Fruit fly (Drosophila melanogaster) S2 (cell line): ENCODE measurements around the gene Kdm3.

Experiments used
- CG8478 ChIP-seq: fragments of >200 bp; optimal IDR thresholded peaks from 2 replicates; lab custom pipeline; 2018
- CTCF ChIP-seq, 2 experiments: fragments of >200 bp; optimal IDR thresholded peaks; 2 replicates each; lab custom pipeline; 2018

Kdm3 gene

dm6 chr3R:9502416-9502763, 13.4 kb upstream of the Kdm3 start, which contains the start of gene RhoL:
Gene RhoL (minus strand): TSS chr3R:9502581.
- TF ChIP-seq CG8478 (lab: Kevin White, UChicago) (no peak), CTCF (optimal IDR thresholded peaks at IDR 0.05; lab: Kevin White, UChicago) (no peak)

DNA sequence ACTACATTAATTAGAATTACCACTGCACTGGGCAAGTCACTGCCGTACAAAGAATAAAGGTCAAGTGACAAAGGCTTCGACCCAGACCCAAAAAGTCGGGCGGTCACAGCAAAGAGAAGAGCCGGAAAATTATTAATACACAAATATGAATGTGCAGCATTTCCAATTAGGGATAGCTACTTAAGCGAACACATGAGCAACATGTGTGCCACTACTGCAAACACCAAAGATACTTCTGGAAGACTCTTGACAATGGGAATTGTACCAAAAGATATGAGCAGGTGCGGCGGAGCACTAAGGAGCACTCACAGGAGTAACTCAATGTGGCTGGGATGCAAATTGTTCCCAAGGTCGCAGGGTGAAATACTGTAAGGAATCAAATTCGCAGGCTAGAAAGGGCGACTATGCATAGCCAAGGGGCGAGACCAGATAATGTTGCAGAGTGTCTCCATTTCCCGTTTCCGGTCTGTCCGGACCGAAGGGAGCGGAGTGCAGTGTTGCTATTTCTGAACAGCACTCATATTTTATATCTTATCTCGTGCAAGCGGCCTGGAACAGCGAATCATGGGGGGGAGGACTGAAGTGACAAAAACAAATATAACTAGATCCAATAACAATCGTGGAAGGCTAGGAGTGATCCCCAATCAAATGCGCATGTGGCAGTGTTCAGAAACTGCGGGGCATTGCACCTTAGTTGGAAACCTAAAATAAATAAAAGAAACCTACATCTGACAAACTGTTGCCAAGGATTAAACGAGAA, 12.3 kb upstream of the Kdm3 start:
- TF ChIP-seq CG8478 (lab: Kevin White, UChicago) (no peak), CTCF (optimal IDR thresholded peaks at IDR 0.05; lab: Kevin White, UChicago) (no peak)

DNA sequence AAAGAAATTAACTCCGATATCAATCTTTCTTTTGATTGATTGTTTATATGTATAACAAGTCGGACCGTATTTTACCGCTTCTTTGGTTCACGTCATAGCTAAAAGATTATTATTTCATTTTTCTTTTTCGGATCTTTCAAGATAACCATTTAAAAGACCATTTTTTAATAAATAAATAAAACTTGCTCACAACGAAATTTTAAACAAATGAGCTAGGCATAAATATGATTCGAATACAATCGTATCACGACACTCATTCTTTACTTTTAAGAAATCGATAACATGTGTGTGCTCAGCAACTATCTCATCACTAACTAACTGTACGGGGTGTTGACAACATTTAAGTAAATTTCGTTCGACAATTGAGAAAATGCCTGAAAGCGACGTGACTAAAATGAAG, 11.5 kb upstream of the Kdm3 start, which contains the start of gene CG8149:
Gene CG8149 (plus strand): TSS at position 302 of the 400 bp plus-strand sequence.
- TF ChIP-seq CTCF (optimal IDR thresholded peaks at IDR 0.05; lab: Kevin White, UChicago) = no peak

dm6 chr3R:9510070-9510518, 5.7 kb upstream of the Kdm3 start, which contains the start of gene rump:
Gene rump (minus strand): TSS chr3R:9510324.
- no peak for TF ChIP-seq CTCF (optimal IDR thresholded peaks at IDR 0.05; lab: Kevin White, UChicago)
- no peak for TF ChIP-seq CG8478 (lab: Kevin White, UChicago)

- TF ChIP-seq CTCF (optimal IDR thresholded peaks at IDR 0.05; lab: Kevin White, UChicago) (no peak), CG8478 (lab: Kevin White, UChicago) (no peak)
These were observed 3.4 kb upstream of the Kdm3 start for dm6 chr3R:9512193-9513051.

dm6 chr3R:9513052-9513420, 2.8 kb upstream of the Kdm3 start, which contains the start of the genes Ras85D and Rlb1:
Gene Ras85D (minus strand): TSS chr3R:9513067.
Gene Rlb1 (plus strand): TSS chr3R:9513327.
- no peak for TF ChIP-seq CG8478 (lab: Kevin White, UChicago)

dm6 chr3R:9516400-9516852, 619 bp downstream of the Kdm3 start:
- TF ChIP-seq CTCF (optimal IDR thresholded peaks at IDR 0.05; lab: Kevin White, UChicago) (no peak), CG8478 (lab: Kevin White, UChicago) (no peak)

DNA sequence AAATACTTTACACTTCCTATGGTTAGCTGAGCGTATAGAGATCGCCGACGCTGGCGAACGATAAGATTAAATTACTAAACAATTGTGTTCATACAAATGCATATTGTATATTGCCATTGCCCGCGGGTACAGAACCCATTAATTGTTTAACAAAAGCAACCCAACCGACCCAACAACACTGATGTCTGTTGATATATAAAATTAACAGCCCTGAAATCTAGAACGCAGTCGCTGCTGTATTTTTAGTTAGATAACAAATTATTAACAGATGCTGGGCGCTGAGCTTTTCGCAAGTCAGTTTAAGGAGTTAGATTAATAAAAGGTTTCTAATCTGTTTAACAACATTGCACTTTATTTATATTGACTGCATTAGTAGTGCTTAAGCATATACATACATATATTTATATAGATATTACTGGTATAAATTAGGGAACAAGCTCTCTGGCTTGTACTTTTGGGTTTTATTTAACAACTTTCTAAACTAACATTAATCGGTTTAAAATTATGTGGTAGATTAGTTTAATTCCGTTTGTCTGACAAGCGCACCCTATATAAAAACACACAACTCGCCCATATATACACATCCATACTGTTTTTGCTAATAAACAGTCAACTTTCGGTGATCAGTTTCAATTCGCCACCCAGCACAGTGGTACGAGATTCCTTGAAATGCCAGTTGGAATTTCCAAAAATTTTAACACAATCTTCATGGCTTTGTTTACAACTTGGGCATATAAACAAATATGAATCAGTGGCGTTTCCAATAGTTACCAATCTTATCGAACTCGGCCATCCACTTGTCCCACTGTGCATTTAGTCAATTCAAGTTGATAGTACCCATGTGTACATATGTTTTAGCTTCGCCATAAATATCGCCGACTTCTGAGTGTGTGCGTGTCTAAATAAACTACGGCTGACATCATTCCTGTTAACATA, 12.4 kb downstream of the Kdm3 start:
- TF ChIP-seq CTCF (optimal IDR thresholded peaks at IDR 0.05; lab: Kevin White, UChicago) = no peak
- no peak for TF ChIP-seq CG8478 (lab: Kevin White, UChicago)

- TF ChIP-seq CTCF (optimal IDR thresholded peaks at IDR 0.05; lab: Kevin White, UChicago) = no peak
- no peak for TF ChIP-seq CG8478 (lab: Kevin White, UChicago)
These were observed 13.6 kb downstream of the Kdm3 start for dm6 chr3R:9529387-9529897.

- TF ChIP-seq CG8478 (lab: Kevin White, UChicago) = no peak
- no peak for TF ChIP-seq CTCF (optimal IDR thresholded peaks at IDR 0.05; lab: Kevin White, UChicago)
These were observed 14.1 kb downstream of the Kdm3 start for dm6 chr3R:9529913-9530312.

dm6 chr3R:9532437-9533180, 16.8 kb downstream of the Kdm3 start, which contains the start of gene by:
Gene by (minus strand): TSS chr3R:9533011.
- TF ChIP-seq CTCF (optimal IDR thresholded peaks at IDR 0.05; lab: Kevin White, UChicago) (no peak), CG8478 (lab: Kevin White, UChicago) (no peak)

DNA sequence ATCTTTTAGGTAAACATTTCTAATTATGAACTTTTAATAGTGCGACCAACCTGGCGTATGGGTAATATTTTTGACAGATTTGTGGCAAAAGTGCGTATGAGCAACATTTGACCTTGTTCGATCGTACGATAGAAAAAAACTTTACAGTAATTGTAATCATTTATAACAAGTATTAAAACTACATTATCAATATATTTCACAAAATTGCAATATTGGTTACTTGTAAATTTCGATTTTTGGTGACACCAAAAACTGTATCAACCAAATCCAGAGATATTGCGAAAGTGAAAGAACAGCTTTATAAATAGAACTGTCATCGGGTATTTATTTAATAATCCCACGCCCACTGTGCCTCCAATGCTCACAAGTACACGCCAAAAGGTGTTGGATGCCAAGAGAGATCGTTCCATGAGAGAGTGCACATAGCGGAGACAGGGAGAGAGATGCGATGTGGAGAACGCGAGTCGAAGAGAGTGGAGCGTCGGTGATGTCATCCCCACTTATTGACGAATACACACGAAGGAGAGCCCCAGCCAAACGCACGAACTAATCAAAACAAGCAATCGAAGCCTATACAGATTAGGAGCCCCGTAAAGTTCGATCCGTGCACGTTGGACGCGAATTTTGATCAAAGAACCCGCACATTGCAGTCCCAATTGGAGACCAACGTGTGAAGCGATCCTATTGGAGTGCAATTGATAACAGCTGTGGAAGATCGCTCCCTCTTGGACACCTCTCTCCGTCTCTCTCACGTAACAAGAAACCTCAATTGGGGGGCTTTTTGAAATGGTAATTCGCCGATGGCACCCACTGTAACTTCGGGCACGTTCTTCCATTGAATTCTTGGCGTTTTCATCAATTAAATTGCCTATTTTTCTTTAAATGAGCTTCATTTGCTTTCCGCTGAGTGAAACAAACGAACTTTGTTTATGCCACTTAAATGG, 17.6 kb downstream of the Kdm3 start:
- no peak for TF ChIP-seq CG8478 (lab: Kevin White, UChicago)
